Fruit fly (Drosophila melanogaster) whole organism, embryonic: ENCODE results near the gene CG9297.

Experiments used
- Awh ChIP-seq: fragments of 200-800 bp; sonication (Bioruptor generic); IDR thresholded peaks from 2 replicates; pipeline ENCODE4, ENCODE4 v1.3.6; 2022; ENCODE audit warnings: missing biosample characterization, missing genetic modification characterization
- BtbVII ChIP-seq: fragments of 200-800 bp; sonication (Bioruptor generic); optimal IDR thresholded peaks from 3 replicates; lab custom pipeline; 2017; ENCODE audit warnings: missing biosample characterization, mild to moderate bottlenecking, missing genetic modification characterization
- CG12391 ChIP-seq: fragments of 200-800 bp; sonication (Bioruptor generic); optimal IDR thresholded peaks from 3 replicates; lab custom pipeline; 2018; ENCODE audit warnings: missing biosample characterization, mild to moderate bottlenecking, missing genetic modification characterization, moderate library complexity
- CG13123 ChIP-seq: fragments of 200-800 bp; sonication (Bioruptor generic); optimal IDR thresholded peaks from 2 replicates; lab custom pipeline; 2016; ENCODE audit warnings: missing biosample characterization, missing genetic modification characterization
- CG14667 ChIP-seq: fragments of 200-800 bp; sonication (Bioruptor generic); IDR thresholded peaks from 2 replicates; pipeline ENCODE4 v1.3.6; 2022; ENCODE audit warnings: missing biosample characterization, missing genetic modification characterization
- CG14965 ChIP-seq: fragments of 200-800 bp; sonication (Bioruptor generic); optimal IDR thresholded peaks from 2 replicates; lab custom pipeline; 2016; ENCODE audit warnings: missing biosample characterization, missing genetic modification characterization, borderline replicate concordance
- CG15601 ChIP-seq: fragments of 200-800 bp; sonication (Bioruptor generic); optimal IDR thresholded peaks from 3 replicates; lab custom pipeline; 2019; ENCODE audit warnings: missing biosample characterization, mild to moderate bottlenecking, missing genetic modification characterization, moderate library complexity
- CG1603 ChIP-seq: fragments of 200-800 bp; sonication (Bioruptor generic); optimal IDR thresholded peaks from 2 replicates; lab custom pipeline; 2019; ENCODE audit warnings: missing biosample characterization, mild to moderate bottlenecking, missing genetic modification characterization, moderate library complexity
- CG16813 ChIP-seq: fragments of 200-800 bp; sonication (Bioruptor generic); IDR thresholded peaks from 3 replicates; pipeline ENCODE4 v1.3.6; 2022; ENCODE audit warnings: missing biosample characterization, missing genetic modification characterization; ENCODE audit not compliant: partially characterized antibody
- CG17385 ChIP-seq: fragments of 200-800 bp; sonication (Bioruptor generic); optimal IDR thresholded peaks from 3 replicates; lab custom pipeline; 2018; ENCODE audit warnings: missing biosample characterization, mild to moderate bottlenecking, missing genetic modification characterization
- CG17829 ChIP-seq: fragments of 200-800 bp; optimal IDR thresholded peaks from 2 replicates; lab custom pipeline; 2019; ENCODE audit warnings: missing biosample characterization, mild to moderate bottlenecking, missing genetic modification characterization, moderate library complexity
- CG18011 ChIP-seq: fragments of 200-800 bp; sonication (Bioruptor generic); optimal IDR thresholded peaks from 2 replicates; lab custom pipeline; 2017; ENCODE audit warnings: missing biosample characterization, missing genetic modification characterization, mild to moderate bottlenecking, moderate library complexity, missing genotype
- CG30403 ChIP-seq: fragments of 200-800 bp; sonication (Bioruptor generic); optimal IDR thresholded peaks from 3 replicates; lab custom pipeline; 2016; ENCODE audit warnings: missing biosample characterization, missing genetic modification characterization
- CG3065 ChIP-seq: fragments of 200-800 bp; sonication (Bioruptor generic); optimal IDR thresholded peaks from 2 replicates; lab custom pipeline; 2016; ENCODE audit warnings: missing biosample characterization, missing genetic modification characterization
- CG31441 ChIP-seq: fragments of 200-800 bp; sonication (Bioruptor generic); IDR thresholded peaks from 2 replicates; pipeline ENCODE4 v1.3.6; 2022; ENCODE audit warnings: missing biosample characterization, missing genetic modification characterization
- CG32767 ChIP-seq: fragments of 200-800 bp; sonication (Bioruptor generic); IDR thresholded peaks from 2 replicates; pipeline ENCODE4 v1.3.6; 2022; ENCODE audit warnings: missing biosample characterization, missing genetic modification characterization
- CG4360 ChIP-seq: fragments of 200-800 bp; sonication (Bioruptor generic); IDR thresholded peaks from 2 replicates; pipeline ENCODE4 v1.3.6; 2022; ENCODE audit warnings: missing biosample characterization, missing genetic modification characterization
- CG6791 ChIP-seq: fragments of 200-800 bp; sonication (Bioruptor generic); IDR thresholded peaks from 3 replicates; pipeline ENCODE4 v1.3.6; 2022; ENCODE audit warnings: missing biosample characterization, missing genetic modification characterization; ENCODE audit not compliant: partially characterized antibody
- CG8089 ChIP-seq: fragments of 200-800 bp; sonication (Bioruptor generic); optimal IDR thresholded peaks from 3 replicates; lab custom pipeline; 2016; ENCODE audit warnings: missing biosample characterization, missing genetic modification characterization
- CG8388 ChIP-seq: fragments of 200-800 bp; sonication (Bioruptor generic); optimal IDR thresholded peaks from 2 replicates; lab custom pipeline; 2019; ENCODE audit warnings: missing biosample characterization, mild to moderate bottlenecking, missing genetic modification characterization, moderate library complexity
- Dll ChIP-seq: fragments of 200-800 bp; sonication (Bioruptor generic); IDR thresholded peaks from 4 replicates; pipeline ENCODE4 v1.3.6; 2022; ENCODE audit warnings: missing biosample characterization, missing genetic modification characterization; ENCODE audit not compliant: partially characterized antibody
- Hand ChIP-seq: fragments of 200-800 bp; sonication (Bioruptor generic); optimal IDR thresholded peaks from 2 replicates; lab custom pipeline; 2017; ENCODE audit warnings: mild to moderate bottlenecking, missing biosample characterization, missing genetic modification reagents, missing genetic modification characterization
- HmgD ChIP-seq: fragments of 200-800 bp; sonication (Bioruptor generic); optimal IDR thresholded peaks from 3 replicates; lab custom pipeline; 2016; ENCODE audit warnings: missing biosample characterization, missing genetic modification characterization
- Lim3 ChIP-seq: fragments of 200-800 bp; sonication (Bioruptor generic); IDR thresholded peaks from 2 replicates; pipeline ENCODE4 v1.3.6; 2022; ENCODE audit warnings: missing biosample characterization, missing genetic modification characterization
- Ptx1 ChIP-seq: fragments of 200-800 bp; sonication (Bioruptor generic); IDR thresholded peaks from 2 replicates; pipeline ENCODE4 v1.3.6; 2022; ENCODE audit warnings: missing biosample characterization, missing genetic modification characterization
- Xbp1 ChIP-seq: fragments of 200-800 bp; sonication (Bioruptor generic); optimal IDR thresholded peaks from 3 replicates; lab custom pipeline; 2016; ENCODE audit warnings: missing biosample characterization, mild to moderate bottlenecking, missing genetic modification characterization
- ap ChIP-seq: fragments of 200-800 bp; sonication (Bioruptor generic); IDR thresholded peaks from 2 replicates; pipeline ENCODE4 v1.3.6; 2022; ENCODE audit warnings: missing biosample characterization, missing genetic modification characterization
- cas ChIP-seq: fragments of 200-800 bp; sonication (Bioruptor generic); IDR thresholded peaks from 2 replicates; pipeline ENCODE4 v1.3.6; 2022; ENCODE audit warnings: missing biosample characterization, missing genetic modification characterization
- chinmo ChIP-seq: fragments of 200-800 bp; sonication (Bioruptor generic); IDR thresholded peaks from 4 replicates; pipeline ENCODE4 v1.3.6; 2022; ENCODE audit warnings: missing biosample characterization, missing genetic modification characterization; ENCODE audit not compliant: partially characterized antibody
- corto ChIP-seq: fragments of 200-800 bp; sonication (Bioruptor generic); optimal IDR thresholded peaks from 2 replicates; lab custom pipeline; 2016; ENCODE audit warnings: missing biosample characterization, mild to moderate bottlenecking, missing genetic modification characterization, moderate library complexity
- crol ChIP-seq: fragments of 200-800 bp; sonication (Bioruptor generic); IDR thresholded peaks from 2 replicates; pipeline ENCODE4 v1.3.6; 2022; ENCODE audit warnings: missing biosample characterization, missing genetic modification characterization
- danr ChIP-seq: fragments of 200-800 bp; sonication (Bioruptor generic); IDR thresholded peaks from 2 replicates; pipeline ENCODE4 v1.3.6; 2022; ENCODE audit warnings: missing biosample characterization, missing genetic modification characterization
- esg ChIP-seq: fragments of 200-800 bp; sonication (Bioruptor generic); conservative IDR thresholded peaks from 2 replicates; pipeline ENCODE4 v1.3.6; 2022; ENCODE audit warnings: missing biosample characterization, missing genetic modification characterization
- fu2 ChIP-seq: fragments of 200-800 bp; sonication (Bioruptor generic); optimal IDR thresholded peaks from 2 replicates; lab custom pipeline; 2016; ENCODE audit warnings: missing biosample characterization, missing genetic modification characterization
- gcm2 ChIP-seq: fragments of 200-800 bp; sonication (Bioruptor generic); optimal IDR thresholded peaks from 2 replicates; lab custom pipeline; 2016; ENCODE audit warnings: missing biosample characterization, missing genetic modification characterization
- gsb ChIP-seq: fragments of 200-800 bp; sonication (Bioruptor generic); IDR thresholded peaks from 2 replicates; pipeline ENCODE4 v1.3.6; 2022; ENCODE audit warnings: missing biosample characterization, missing genetic modification characterization
- hb ChIP-seq: fragments of 200-800 bp; sonication (Bioruptor generic); IDR thresholded peaks from 3 replicates; pipeline ENCODE4 v1.3.6; 2022; ENCODE audit warnings: missing biosample characterization, missing genetic modification characterization; ENCODE audit not compliant: partially characterized antibody
- ind ChIP-seq: fragments of 200-800 bp; sonication (Bioruptor generic); optimal IDR thresholded peaks from 3 replicates; lab custom pipeline; 2016; ENCODE audit warnings: missing biosample characterization, missing genetic modification characterization
- lbe ChIP-seq: fragments of 200-800 bp; sonication (Bioruptor generic); optimal IDR thresholded peaks from 2 replicates; lab custom pipeline; 2016; ENCODE audit warnings: missing biosample characterization, mild to moderate bottlenecking, missing genetic modification characterization
- mld ChIP-seq: fragments of 200-800 bp; sonication (Bioruptor generic); IDR thresholded peaks from 3 replicates; pipeline ENCODE4 v1.3.6; 2022; ENCODE audit warnings: missing biosample characterization, missing genetic modification characterization; ENCODE audit not compliant: partially characterized antibody
- onecut ChIP-seq: fragments of 200-800 bp; sonication (Bioruptor generic); IDR thresholded peaks from 2 replicates; pipeline ENCODE4 v1.3.6; 2022; ENCODE audit warnings: missing biosample characterization, missing genetic modification characterization
- phol ChIP-seq: fragments of 200-800 bp; sonication (Bioruptor generic); optimal IDR thresholded peaks from 3 replicates; lab custom pipeline; 2018; ENCODE audit warnings: missing biosample characterization, mild to moderate bottlenecking, missing genetic modification characterization, moderate library complexity
- ranshi ChIP-seq: fragments of 200-800 bp; sonication (Bioruptor generic); IDR thresholded peaks from 2 replicates; pipeline ENCODE4 v1.3.6; 2022; ENCODE audit warnings: missing biosample characterization, missing genetic modification characterization
- sd ChIP-seq: fragments of 200-800 bp; sonication (Bioruptor generic); optimal IDR thresholded peaks from 3 replicates; lab custom pipeline; 2018; ENCODE audit warnings: missing biosample characterization, mild to moderate bottlenecking, missing genetic modification characterization, moderate library complexity
- sna ChIP-seq: fragments of 200-800 bp; sonication (Bioruptor generic); IDR thresholded peaks from 2 replicates; pipeline ENCODE4 v1.3.6; 2022; ENCODE audit warnings: missing biosample characterization, missing genetic modification characterization; ENCODE audit not compliant: partially characterized antibody
- sob ChIP-seq: fragments of 200-800 bp; sonication (Bioruptor generic); IDR thresholded peaks from 2 replicates; pipeline ENCODE4 v1.3.6; 2022; ENCODE audit warnings: missing biosample characterization, missing genetic modification characterization
- tio ChIP-seq: fragments of 200-800 bp; sonication (Bioruptor generic); optimal IDR thresholded peaks from 2 replicates; lab custom pipeline; 2017; ENCODE audit warnings: missing biosample characterization, missing genetic modification characterization, inconsistent platforms
- twi ChIP-seq: fragments of 200-800 bp; optimal IDR thresholded peaks from 2 replicates; lab custom pipeline; 2019; ENCODE audit warnings: missing biosample characterization, mild to moderate bottlenecking, missing genetic modification characterization, moderate library complexity
- yki ChIP-seq: fragments of >200 bp; optimal IDR thresholded peaks from 3 replicates; lab custom pipeline; 2018

CG9297 gene

dm6 chr3R:13793105-13793978 lies 22.0 kb downstream of the CG9297 start (continued):
- TF ChIP-seq sd (tag; lab: Kevin White, UChicago) (no peak), onecut (GFP tag; lab: Robert Waterston, UW) (no peak), fu2 (no peak), mld (GFP tag; lab: Robert Waterston, UW) (no peak), CG13123 (GFP tag; lab: Kevin White, UChicago) (no peak), CG31441 (no peak; the same call in 1 of the 2 replicates), CG18011 (no peak), tio (GFP tag; lab: Kevin White, UChicago) (no peak), ranshi (GFP tag; lab: Robert Waterston, UW) (peak; percentile 50; the same call in 1 of the 2 replicates), phol (tag; lab: Kevin White, UChicago) (peak; percentile 63), Awh (GFP tag; lab: Robert Waterston, UW) (no peak), cas (GFP tag; lab: Robert Waterston, UW) (no peak), CG14965 (GFP tag; lab: Kevin White, UChicago) (no peak), Xbp1 (GFP tag; lab: Kevin White, UChicago) (no peak), danr (no peak), CG8089 (GFP tag; lab: Kevin White, UChicago) (no peak), CG3065 (GFP tag; lab: Kevin White, UChicago) (no peak), ind (GFP tag; lab: Kevin White, UChicago) (no peak), CG17385 (GFP tag; lab: Kevin White, UChicago) (peak; percentile 12), CG14667 (GFP tag; lab: Robert Waterston, UW) (no peak), CG30403 (GFP tag; lab: Kevin White, UChicago) (peak; percentile 12), yki (lab: Kevin White, UChicago) (no peak), sob (GFP tag; lab: Robert Waterston, UW) (no peak), hb (GFP tag; lab: Robert Waterston, UW) (no peak), CG1603 (peak; percentile 66), corto (GFP tag; lab: Kevin White, UChicago) (no peak), Dll (GFP tag; lab: Robert Waterston, UW) (no peak), CG16813 (GFP tag; lab: Robert Waterston, UW) (no peak), CG12391 (peak; percentile 55), BtbVII (no peak), CG8388 (GFP tag; lab: Kevin White, UChicago) (peak; percentile 71), Lim3 (GFP tag; lab: Robert Waterston, UW) (no peak), twi (tag; lab: Kevin White, UChicago) (no peak), HmgD (no peak), CG17829 (tag; lab: Kevin White, UChicago) (peak; percentile 21), sna (GFP tag; lab: Robert Waterston, UW) (no peak), CG15601 (tag; lab: Kevin White, UChicago) (peak; percentile 40), Hand (GFP tag; lab: Kevin White, UChicago) (no peak), CG4360 (GFP tag; lab: Robert Waterston, UW) (no peak), crol (GFP tag; lab: Robert Waterston, UW) (peak; percentile 6; the same call in 1 of the 2 replicates), chinmo (GFP tag; lab: Robert Waterston, UW) (no peak), esg (peak; percentile 47), gcm2 (GFP tag; lab: Kevin White, UChicago) (no peak), Ptx1 (GFP tag; lab: Robert Waterston, UW) (peak; percentile 19; the same call in 1 of the 2 replicates), gsb (GFP tag; lab: Robert Waterston, UW) (no peak), lbe (GFP tag; lab: Kevin White, UChicago) (no peak), CG32767 (no peak), CG6791 (no peak), ap (GFP tag; lab: Robert Waterston, UW) (peak; percentile 29; the same call in 1 of the 2 replicates)
